Worm (Caenorhabditis elegans) whole organism, L1 larva: Measurements from ENCODE around the gene eif-3.D.

ENCODE experiments used
- hpl-2 ChIP-seq: fragments of 150-350 bp; optimal IDR thresholded peaks from 2 replicates; lab custom pipeline; 2014; ENCODE audit warnings: missing biosample characterization, missing genetic modification reagents, missing genetic modification characterization
- mdl-1 ChIP-seq, 2 experiments: fragments of 150-350 bp; optimal IDR thresholded peaks; 2 replicates each; lab custom pipeline; 2014 to 2017; ENCODE audit warnings: missing biosample characterization in 2 of 2, missing genetic modification characterization in 2 of 2, inconsistent platforms in 1 of 2
- unc-62 ChIP-seq: fragments of 150-350 bp; optimal IDR thresholded peaks from 2 replicates; lab custom pipeline; 2014; ENCODE audit warnings: missing biosample characterization, missing genetic modification reagents, missing genetic modification characterization
- ztf-11 ChIP-seq, 2 experiments: sonication (generic microtip); optimal IDR thresholded peaks; 2 replicates each; lab custom pipeline; 2016 to 2017; ENCODE audit warnings: missing genetic modification characterization in 2 of 2, missing biosample characterization in 1 of 2, missing compliant biosample characterization in 1 of 2

DNA sequence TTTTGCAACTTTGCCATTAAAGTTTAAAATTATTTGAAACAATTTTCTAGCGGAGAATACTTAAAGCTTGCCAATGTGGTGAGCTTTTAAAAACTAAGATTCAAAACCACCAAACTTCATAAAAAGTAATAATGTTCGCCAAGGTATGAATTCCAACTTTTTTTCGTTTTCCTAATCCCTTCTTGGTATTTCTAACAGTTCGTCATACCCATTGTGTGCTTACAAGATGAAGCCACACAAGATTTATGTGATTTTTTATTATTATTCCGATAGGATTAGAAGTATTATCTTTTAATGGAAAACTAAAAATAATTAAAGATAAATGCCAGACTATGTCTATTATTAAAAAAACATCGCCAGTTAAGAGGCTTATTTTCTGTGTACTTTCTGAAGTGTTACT lies 16.7 kb upstream of the eif-3.D start:
- TF ChIP-seq ztf-11 (tag; optimal IDR thresholded peaks at IDR 0.05; lab: Kevin White, UChicago) (no peak), unc-62 (no peak), hpl-2 (GFP tag; lab: Kevin White, UChicago) (no peak), mdl-1 (tag; optimal IDR thresholded peaks at IDR 0.05; lab: Kevin White, UChicago) (no peak)
